Worm (Caenorhabditis elegans) whole organism, L1 larva: ENCODE results near the gene ark-1.
A peak's percentile ranks its signal among the peaks of the same experiment; 100 is the strongest.

Experiments used
- F16B12.6 ChIP-seq: fragments of 150-350 bp; optimal IDR thresholded peaks from 2 replicates; lab custom pipeline; 2014; ENCODE audit warnings: missing biosample characterization, missing genetic modification characterization
- Y116A8C.19 ChIP-seq: sonication (generic microtip); optimal IDR thresholded peaks from 2 replicates; lab custom pipeline; 2016; ENCODE audit warnings: missing compliant biosample characterization, missing genetic modification characterization, borderline replicate concordance
- ceh-63 ChIP-seq: fragments of 200-800 bp; sonication (Bioruptor generic); optimal IDR thresholded peaks from 2 replicates; lab custom pipeline; 2018; ENCODE audit warnings: mild to moderate bottlenecking, missing genetic modification characterization, missing compliant biosample characterization
- ceh-8 ChIP-seq: fragments of 200-800 bp; sonication (Bioruptor generic); optimal IDR thresholded peaks from 2 replicates; lab custom pipeline; 2018; ENCODE audit warnings: mild to moderate bottlenecking, missing genetic modification characterization, moderate library complexity, missing compliant biosample characterization
- ceh-82 ChIP-seq, 3 experiments: fragments of 150-350 bp in 1 of 3; sonication (generic microtip) in 2 of 3; optimal IDR thresholded peaks; 2 replicates each; lab custom pipeline; 2014 to 2017; ENCODE audit warnings: missing biosample characterization in 3 of 3, missing genetic modification characterization in 3 of 3
- ceh-88 ChIP-seq: fragments of 200-800 bp; sonication (Bioruptor generic); IDR thresholded peaks from 2 replicates; pipeline ENCODE4 v1.3.6; 2022; ENCODE audit warnings: missing genetic modification characterization, missing compliant biosample characterization
- dsc-1 ChIP-seq: sonication (generic microtip); optimal IDR thresholded peaks from 2 replicates; lab custom pipeline; 2016; ENCODE audit warnings: mild to moderate bottlenecking, missing genetic modification characterization, missing compliant biosample characterization
- efl-1 ChIP-seq, 4 experiments: fragments of 150-350 bp; optimal IDR thresholded peaks in 3 of 4; peaks in 1 of 4; 1 replicate in 1 of 4; 2 replicates in 3 of 4; lab custom pipeline; 2014; ENCODE audit warnings: missing biosample characterization in 2 of 4, missing genetic modification characterization in 2 of 4, missing genetic modification reagents in 2 of 4
- egl-13 ChIP-seq: sonication (generic microtip); optimal IDR thresholded peaks from 2 replicates; lab custom pipeline; 2016; ENCODE audit warnings: missing genotype, missing genetic modification reagents, missing genetic modification characterization, missing compliant biosample characterization
- egl-27 ChIP-seq, 2 experiments: fragments of 150-350 bp in 1 of 2; sonication (generic microtip); optimal IDR thresholded peaks; 3 replicates each; lab custom pipeline; 2017 to 2018; ENCODE audit warnings: missing biosample characterization in 2 of 2, missing genetic modification characterization in 2 of 2, missing genetic modification reagents in 2 of 2
- elt-3 ChIP-seq, 6 experiments: fragments of 150-350 bp in 1 of 6; sonication (generic microtip); optimal IDR thresholded peaks; 2 replicates each; lab custom pipeline; 2017 to 2018; ENCODE audit warnings: missing biosample characterization in 6 of 6, missing genetic modification characterization in 6 of 6, inconsistent platforms in 1 of 6
- ets-5 ChIP-seq: fragments of 200-800 bp; sonication (Bioruptor generic); IDR thresholded peaks from 2 replicates; pipeline ENCODE4 v1.3.6; 2022; ENCODE audit warnings: missing genetic modification characterization, missing compliant biosample characterization
- fkh-10 ChIP-seq: sonication (generic microtip); optimal IDR thresholded peaks from 2 replicates; lab custom pipeline; 2017; ENCODE audit warnings: missing biosample characterization, missing genetic modification reagents, missing genetic modification characterization
- fkh-4 ChIP-seq: sonication (generic microtip); optimal IDR thresholded peaks from 2 replicates; lab custom pipeline; 2016; ENCODE audit warnings: missing compliant biosample characterization, missing genetic modification characterization, borderline replicate concordance
- fos-1 ChIP-seq: fragments of 150-350 bp; optimal IDR thresholded peaks from 2 replicates; lab custom pipeline; 2014; ENCODE audit warnings: missing biosample characterization, missing genetic modification characterization
- grh-1 ChIP-seq: fragments of 200-800 bp; sonication (Bioruptor generic); IDR thresholded peaks from 2 replicates; pipeline ENCODE4 v1.3.6; 2022; ENCODE audit warnings: missing genetic modification reagents, missing genetic modification characterization, missing compliant biosample characterization
- hlh-4 ChIP-seq: sonication (generic microtip); optimal IDR thresholded peaks from 2 replicates; lab custom pipeline; 2016; ENCODE audit warnings: mild to moderate bottlenecking, missing genetic modification characterization, missing compliant biosample characterization
- hpl-2 ChIP-seq: fragments of 150-350 bp; optimal IDR thresholded peaks from 2 replicates; lab custom pipeline; 2014; ENCODE audit warnings: missing biosample characterization, missing genetic modification reagents, missing genetic modification characterization
- isw-1 ChIP-seq: fragments of 200-800 bp; sonication (Bioruptor generic); IDR thresholded peaks from 2 replicates; pipeline ENCODE4 v1.3.6; 2022; ENCODE audit warnings: missing genetic modification characterization, missing compliant biosample characterization
- jun-1 ChIP-seq: fragments of 150-350 bp; optimal IDR thresholded peaks from 2 replicates; lab custom pipeline; 2014; ENCODE audit warnings: missing biosample characterization, missing genetic modification reagents, missing genetic modification characterization
- lin-13 ChIP-seq: fragments of 150-350 bp; optimal IDR thresholded peaks from 2 replicates; lab custom pipeline; 2014; ENCODE audit warnings: missing biosample characterization, missing genetic modification reagents, missing genetic modification characterization
- lin-14 ChIP-seq: fragments of 200-800 bp; sonication (Bioruptor generic); optimal IDR thresholded peaks from 2 replicates; lab custom pipeline; 2018; ENCODE audit warnings: mild to moderate bottlenecking, missing genetic modification characterization, moderate library complexity, missing compliant biosample characterization
- lin-15B ChIP-seq: fragments of 150-350 bp; sonication (generic microtip); optimal IDR thresholded peaks from 3 replicates; lab custom pipeline; 2014; ENCODE audit warnings: missing biosample characterization, missing genetic modification characterization
- lin-35 ChIP-seq, 2 experiments: fragments of 150-350 bp; optimal IDR thresholded peaks; 2 replicates each; lab custom pipeline; 2014; ENCODE audit warnings: missing biosample characterization in 2 of 2, missing genetic modification characterization in 2 of 2, missing genetic modification reagents in 2 of 2
- lin-39 ChIP-seq: fragments of 150-350 bp; optimal IDR thresholded peaks from 2 replicates; lab custom pipeline; 2014; ENCODE audit warnings: missing biosample characterization, missing genetic modification reagents, missing genetic modification characterization
- lir-3 ChIP-seq: sonication (generic microtip); optimal IDR thresholded peaks from 2 replicates; lab custom pipeline; 2016; ENCODE audit warnings: mild to moderate bottlenecking, missing genetic modification characterization, moderate library complexity, missing compliant biosample characterization; ENCODE audit not compliant: poor library complexity
- lsy-2 ChIP-seq, 2 experiments: fragments of 150-350 bp; optimal IDR thresholded peaks; 2 replicates each; lab custom pipeline; 2014; ENCODE audit warnings: missing biosample characterization in 2 of 2, missing genetic modification characterization in 2 of 2
- mab-9 ChIP-seq: fragments of 200-800 bp; sonication (Bioruptor generic); IDR thresholded peaks from 2 replicates; pipeline ENCODE4 v1.3.6; 2022; ENCODE audit warnings: missing genetic modification reagents, missing genetic modification characterization, missing compliant biosample characterization
- mdl-1 ChIP-seq, 2 experiments: fragments of 150-350 bp; optimal IDR thresholded peaks; 2 replicates each; lab custom pipeline; 2014 to 2017; ENCODE audit warnings: missing biosample characterization in 2 of 2, missing genetic modification characterization in 2 of 2, inconsistent platforms in 1 of 2
- mef-2 ChIP-seq: fragments of 150-350 bp; optimal IDR thresholded peaks from 2 replicates; lab custom pipeline; 2014; ENCODE audit warnings: missing biosample characterization, missing genetic modification characterization
- mep-1 ChIP-seq: fragments of 150-350 bp; optimal IDR thresholded peaks from 2 replicates; lab custom pipeline; 2014; ENCODE audit warnings: missing biosample characterization, missing genetic modification characterization
- nhr-12 ChIP-seq: sonication (generic microtip); optimal IDR thresholded peaks from 2 replicates; lab custom pipeline; 2017; ENCODE audit warnings: missing biosample characterization, missing genetic modification characterization
- nhr-19 ChIP-seq: fragments of 200-800 bp; sonication (Bioruptor generic); conservative IDR thresholded peaks from 2 replicates; pipeline ENCODE4 v1.3.6; 2022; ENCODE audit warnings: missing genetic modification characterization, missing compliant biosample characterization
- nhr-20 ChIP-seq: sonication (generic microtip); optimal IDR thresholded peaks from 2 replicates; lab custom pipeline; 2016; ENCODE audit warnings: mild to moderate bottlenecking, missing genetic modification characterization, missing compliant biosample characterization
- nhr-28 ChIP-seq: fragments of 150-350 bp; optimal IDR thresholded peaks from 2 replicates; lab custom pipeline; 2014; ENCODE audit warnings: missing biosample characterization, missing genetic modification characterization
- nhr-47 ChIP-seq: sonication (generic microtip); optimal IDR thresholded peaks from 2 replicates; lab custom pipeline; 2016; ENCODE audit warnings: mild to moderate bottlenecking, missing genetic modification characterization, moderate library complexity, missing compliant biosample characterization
- nhr-77 ChIP-seq: fragments of 150-350 bp; optimal IDR thresholded peaks from 2 replicates; lab custom pipeline; 2014; ENCODE audit warnings: missing biosample characterization, missing genetic modification characterization
- nhr-84 ChIP-seq: sonication (generic microtip); optimal IDR thresholded peaks from 2 replicates; lab custom pipeline; 2017; ENCODE audit warnings: missing biosample characterization, missing genetic modification characterization
- nhr-85 ChIP-seq: sonication (generic microtip); peaks from one replicate; lab custom pipeline; 2016; ENCODE audit warnings: missing genetic modification characterization, inconsistent platforms, missing compliant biosample characterization
- pag-3 ChIP-seq: sonication (generic microtip); optimal IDR thresholded peaks from 2 replicates; lab custom pipeline; 2017; ENCODE audit warnings: missing genetic modification characterization, mild to moderate bottlenecking, missing compliant biosample characterization, antibody characterized with exemption, borderline replicate concordance; ENCODE audit not compliant: insufficient read depth
- pax-3 ChIP-seq: fragments of 200-800 bp; sonication (Bioruptor generic); optimal IDR thresholded peaks from 2 replicates; lab custom pipeline; 2018; ENCODE audit warnings: mild to moderate bottlenecking, missing genetic modification characterization, moderate library complexity, missing compliant biosample characterization
- skn-1 ChIP-seq: fragments of 150-350 bp; optimal IDR thresholded peaks from 2 replicates; lab custom pipeline; 2014; ENCODE audit warnings: missing biosample characterization, missing genetic modification characterization
- sox-4 ChIP-seq: sonication (generic microtip); optimal IDR thresholded peaks from 2 replicates; lab custom pipeline; 2016; ENCODE audit warnings: missing genetic modification characterization, missing compliant biosample characterization
- sptf-1 ChIP-seq: fragments of 150-350 bp; optimal IDR thresholded peaks from 2 replicates; lab custom pipeline; 2014; ENCODE audit warnings: missing biosample characterization, missing genetic modification characterization
- swsn-7 ChIP-seq: sonication (generic microtip); optimal IDR thresholded peaks from 2 replicates; lab custom pipeline; 2016; ENCODE audit warnings: missing genetic modification characterization, missing compliant biosample characterization
- tbx-2 ChIP-seq: sonication (generic microtip); optimal IDR thresholded peaks from 2 replicates; lab custom pipeline; 2016; ENCODE audit warnings: missing genetic modification characterization, missing compliant biosample characterization
- unc-130 ChIP-seq: fragments of 150-350 bp; optimal IDR thresholded peaks from 2 replicates; lab custom pipeline; 2017; ENCODE audit warnings: missing biosample characterization, missing genetic modification characterization, inconsistent platforms
- unc-30 ChIP-seq: sonication (generic microtip); optimal IDR thresholded peaks from 2 replicates; lab custom pipeline; 2017; ENCODE audit warnings: missing biosample characterization, missing genetic modification characterization
- unc-98 ChIP-seq: fragments of 200-800 bp; sonication (Bioruptor generic); IDR thresholded peaks from 2 replicates; pipeline ENCODE4 v1.3.6; 2022; ENCODE audit warnings: missing genetic modification characterization, missing compliant biosample characterization
- vab-15 ChIP-seq: sonication (generic microtip); optimal IDR thresholded peaks from 2 replicates; lab custom pipeline; 2017; ENCODE audit warnings: missing genotype, mild to moderate bottlenecking, missing genetic modification characterization, missing compliant biosample characterization
- zag-1 ChIP-seq: fragments of 150-350 bp; optimal IDR thresholded peaks from 2 replicates; lab custom pipeline; 2014; ENCODE audit warnings: missing biosample characterization, missing genetic modification characterization

Gene ark-1

ce11 chrIV:12594574-12594973 lies 36.2 kb downstream of the ark-1 start (continued):
- TF ChIP-seq nhr-84 (tag; lab: Kevin White, UChicago) (no peak), fos-1 (tag; lab: Kevin White, UChicago) (peak; percentile 61), nhr-28 (tag; lab: Kevin White, UChicago) (no peak), egl-13 (tag; lab: Kevin White, UChicago) (peak; percentile 73), pax-3 (tag; lab: Kevin White, UChicago) (peak; percentile 33), mep-1 (tag; lab: Kevin White, UChicago) (peak; percentile 50), mef-2 (peak; percentile 52), fkh-4 (tag; lab: Kevin White, UChicago) (no peak), lin-39 (tag; lab: Kevin White, UChicago) (no peak), mdl-1 (tag; optimal IDR thresholded peaks at IDR 0.05; lab: Kevin White, UChicago) (peak in 1 of 2 experiments; percentile 83), lsy-2 (tag; optimal IDR thresholded peaks at IDR 0.05; lab: Kevin White, UChicago) (peak; percentile 74), mab-9 (GFP tag; lab: Robert Waterston, UW) (0 out of 2 replicates have a peak, but pooled peaks have one; percentile 17), unc-98 (GFP tag; lab: Robert Waterston, UW) (peak; percentile 70), nhr-47 (peak; percentile 87), efl-1 (optimal IDR thresholded peaks at IDR 0.05; lab: Kevin White, UChicago) (peak; percentile 71 to 73), efl-1 (GFP tag; optimal IDR thresholded peaks at IDR 0.05 in 1 of 2; lab: Kevin White, UChicago) (peak; percentile 59 to 96), zag-1 (tag; lab: Kevin White, UChicago) (no peak), lir-3 (tag; lab: Kevin White, UChicago) (peak; percentile 61), nhr-77 (peak; percentile 22), ceh-82 (tag; optimal IDR thresholded peaks at IDR 0.05; lab: Kevin White, UChicago) (peak; percentile 41 to 84 (median 68)), lin-35 (GFP tag; optimal IDR thresholded peaks at IDR 0.05; lab: Kevin White, UChicago) (peak; percentile 68 to 78), sptf-1 (tag; lab: Kevin White, UChicago) (no peak), elt-3 (tag; optimal IDR thresholded peaks at IDR 0.05; lab: Kevin White, UChicago) (peak in 2 of 6 experiments; percentile 1 to 21), skn-1 (tag; lab: Kevin White, UChicago) (peak; percentile 72), nhr-12 (tag; lab: Kevin White, UChicago) (no peak), swsn-7 (tag; lab: Kevin White, UChicago) (peak; percentile 83), hlh-4 (tag; lab: Kevin White, UChicago) (no peak), unc-130 (tag; lab: Kevin White, UChicago) (no peak), F16B12.6 (tag; lab: Kevin White, UChicago) (peak; percentile 41), tbx-2 (tag; lab: Kevin White, UChicago) (peak; percentile 83), fkh-10 (peak; percentile 33), dsc-1 (tag; lab: Kevin White, UChicago) (peak; percentile 73), pag-3 (no peak), ets-5 (GFP tag; lab: Robert Waterston, UW) (no peak), nhr-19 (GFP tag; lab: Robert Waterston, UW) (peak; percentile 82), lin-13 (peak; percentile 21), sox-4 (tag; lab: Kevin White, UChicago) (peak; percentile 56), ceh-63 (peak; percentile 1), grh-1 (no peak), lin-14 (GFP tag; lab: Kevin White, UChicago) (peak; percentile 88), nhr-85 (tag; lab: Kevin White, UChicago) (no peak), isw-1 (GFP tag; lab: Robert Waterston, UW) (peak; percentile 74), lin-15B (tag; lab: Kevin White, UChicago) (no peak), egl-27 (tag; optimal IDR thresholded peaks at IDR 0.05; lab: Kevin White, UChicago) (no peak), ceh-88 (GFP tag; lab: Robert Waterston, UW) (peak; percentile 68; the same call in 1 of the 2 replicates), jun-1 (peak; percentile 40), unc-30 (tag; lab: Kevin White, UChicago) (no peak), Y116A8C.19 (tag; lab: Kevin White, UChicago) (no peak), vab-15 (tag; lab: Kevin White, UChicago) (peak; percentile 59), ceh-8 (peak; percentile 77), hpl-2 (GFP tag; lab: Kevin White, UChicago) (no peak), nhr-20 (tag; lab: Kevin White, UChicago) (peak; percentile 86)
